Fruit fly (Drosophila melanogaster) whole organism, adult: Measurements from ENCODE around the gene Qsox4.

ENCODE experiments used
- CG33017 ChIP-seq: fragments of 200-800 bp; sonication (Bioruptor generic); optimal IDR thresholded peaks from 2 replicates; lab custom pipeline; 2018; ENCODE audit warnings: missing biosample characterization, mild to moderate bottlenecking, missing genetic modification characterization, moderate library complexity
- CG5204 ChIP-seq: fragments of 200-800 bp; sonication (Bioruptor generic); optimal IDR thresholded peaks from 2 replicates; lab custom pipeline; 2016; ENCODE audit warnings: missing biosample characterization, missing genetic modification characterization
- CG7045 ChIP-seq: fragments of 200-800 bp; sonication (Bioruptor generic); optimal IDR thresholded peaks from 2 replicates; lab custom pipeline; 2017; ENCODE audit warnings: missing biosample characterization, mild to moderate bottlenecking, missing genetic modification characterization
- Clk ChIP-seq: fragments of 200-800 bp; sonication (Bioruptor generic); optimal IDR thresholded peaks from 2 replicates; lab custom pipeline; 2017; ENCODE audit warnings: missing biosample characterization, missing genetic modification characterization
- bab1 ChIP-seq: fragments of 200-800 bp; sonication (Bioruptor generic); optimal IDR thresholded peaks from 3 replicates; lab custom pipeline; 2019; ENCODE audit warnings: missing biosample characterization, mild to moderate bottlenecking, missing genetic modification characterization, moderate library complexity
- cic ChIP-seq: fragments of 200-800 bp; sonication (Bioruptor generic); optimal IDR thresholded peaks from 2 replicates; lab custom pipeline; 2017; ENCODE audit warnings: missing biosample characterization, mild to moderate bottlenecking, missing genetic modification characterization, moderate library complexity
- cnc ChIP-seq, 2 experiments: fragments of >200 bp; optimal IDR thresholded peaks; 2 replicates each; lab custom pipeline; 2017
- kay ChIP-seq: fragments of 200-800 bp; sonication (Bioruptor generic); peaks from one replicate; lab custom pipeline; 2016; ENCODE audit warnings: missing biosample characterization, missing genetic modification characterization, borderline replicate concordance
- ovo ChIP-seq: fragments of 200-800 bp; sonication (Bioruptor generic); optimal IDR thresholded peaks from 2 replicates; lab custom pipeline; 2016; ENCODE audit warnings: missing biosample characterization, missing genetic modification characterization

DNA sequence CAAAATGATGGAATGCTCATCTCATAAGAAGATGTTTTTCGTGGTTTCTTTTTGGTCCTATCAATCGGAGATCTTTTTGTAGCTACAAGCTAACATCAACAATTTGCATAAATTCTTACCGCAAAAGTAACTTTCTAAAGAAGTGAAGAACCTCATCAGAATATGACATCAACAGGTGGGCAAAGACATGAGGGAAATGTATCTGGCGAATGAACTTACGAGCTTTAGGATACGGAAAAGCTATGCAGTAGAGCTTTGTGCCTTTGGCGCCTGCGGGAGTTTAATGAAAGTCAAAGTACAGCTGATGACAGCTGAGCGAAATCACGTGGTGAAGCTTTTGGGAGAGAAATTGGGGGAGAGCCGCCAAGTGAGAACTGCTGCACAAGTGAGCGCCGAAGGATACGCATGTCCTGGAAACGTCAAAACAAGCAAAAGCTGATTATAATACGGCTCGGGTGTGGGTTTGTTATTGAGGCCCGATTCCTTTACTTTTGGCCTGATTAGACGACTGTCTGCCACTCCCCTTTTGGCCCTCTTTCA lies 35.8 kb upstream of the Qsox4 start:
- TF ChIP-seq CG33017 (tag; lab: Kevin White, UChicago) (no peak), ovo (GFP tag; lab: Kevin White, UChicago) (no peak), cnc (optimal IDR thresholded peaks at IDR 0.05; lab: Kevin White, UChicago) (no peak), CG5204 (GFP tag; lab: Kevin White, UChicago) (no peak), kay (no peak), bab1 (no peak), cic (no peak), Clk (GFP tag; lab: Kevin White, UChicago) (no peak), CG7045 (no peak)
